Fruit fly (Drosophila melanogaster): ENCODE data around the gene CG14042.

The CG14042 gene

dm6 chr2L:5043043-5043442, 5.5 kb downstream of the CG14042 start, which contains the start of the genes CG33995, CG44000 and CG44001 (continued):
- TF ChIP-seq sim (GFP tag; IDR thresholded peaks at IDR 0.05), result no peak
- TF ChIP-seq CG9876 (GFP tag; optimal IDR thresholded peaks at IDR 0.05), result peak; percentile 60
- peak; percentile 88 for TF ChIP-seq CG1603 (tag; optimal IDR thresholded peaks at IDR 0.05)
- peak; percentile 16 for TF ChIP-seq Abd-B (GFP tag; optimal IDR thresholded peaks at IDR 0.05)
- TF ChIP-seq CG14860 (GFP tag; IDR thresholded peaks at IDR 0.05; ENCODE audit: partially characterized antibody), result 0 out of 3 replicates have a peak, but pooled peaks have one; percentile 20
- peak; percentile 11 for TF ChIP-seq Mes4 (GFP tag; optimal IDR thresholded peaks at IDR 0.05)
- no peak for TF ChIP-seq CG11695 (GFP tag; IDR thresholded peaks at IDR 0.05)
- TF ChIP-seq Hsf (GFP tag; optimal IDR thresholded peaks at IDR 0.05), result peak; percentile 61
- TF ChIP-seq D (optimal IDR thresholded peaks at IDR 0.05), result no peak
- no peak for TF ChIP-seq D (GFP tag; optimal IDR thresholded peaks at IDR 0.05)
- peak; percentile 23 for TF ChIP-seq dmrt11E (tag; optimal IDR thresholded peaks at IDR 0.05)
- TF ChIP-seq pfk (GFP tag; optimal IDR thresholded peaks at IDR 0.05), result no peak
- TF ChIP-seq dm (GFP tag; optimal IDR thresholded peaks at IDR 0.05), result peak; percentile 40
- peak; percentile 55 for TF ChIP-seq CG13287 (GFP tag; IDR thresholded peaks at IDR 0.05; ENCODE audit: partially characterized antibody)
- peak; percentile 22 for TF ChIP-seq twi (tag; optimal IDR thresholded peaks at IDR 0.05)
- TF ChIP-seq NC2β (GFP tag; optimal IDR thresholded peaks at IDR 0.05), result peak; percentile 76
- peak; percentile 97 for TF ChIP-seq pzg (GFP tag; optimal IDR thresholded peaks at IDR 0.05)
- no peak; the same call in 1 of the 2 replicates for TF ChIP-seq CG14014 (GFP tag; IDR thresholded peaks at IDR 0.05)
- no peak for TF ChIP-seq tio (GFP tag; optimal IDR thresholded peaks at IDR 0.05)
- no peak for TF ChIP-seq Oli (tag; optimal IDR thresholded peaks at IDR 0.05)
- TF ChIP-seq CG18476 (GFP tag; optimal IDR thresholded peaks at IDR 0.05), result no peak
- TF ChIP-seq kni (GFP tag; optimal IDR thresholded peaks at IDR 0.05), result no peak
- TF ChIP-seq CG30020 (tag; optimal IDR thresholded peaks at IDR 0.05), result peak; percentile 36
- TF ChIP-seq gsb (GFP tag; IDR thresholded peaks at IDR 0.05), result no peak
- TF ChIP-seq Pdp1 (GFP tag; optimal IDR thresholded peaks at IDR 0.05), result peak; percentile 23 to 76
- TF ChIP-seq CG3838 (GFP tag; optimal IDR thresholded peaks at IDR 0.05), result no peak
- peak; percentile 55 for TF ChIP-seq Dref (GFP tag; IDR thresholded peaks at IDR 0.05)
- no peak for TF ChIP-seq CG11723 (GFP tag; optimal IDR thresholded peaks at IDR 0.05)
- no peak for TF ChIP-seq hb (GFP tag; IDR thresholded peaks at IDR 0.05; ENCODE audit: partially characterized antibody)
- peak; percentile 33 for TF ChIP-seq tx (GFP tag; optimal IDR thresholded peaks at IDR 0.05)
- no peak for TF ChIP-seq bowl (GFP tag; IDR thresholded peaks at IDR 0.05)
- TF ChIP-seq CG6813 (GFP tag; optimal IDR thresholded peaks at IDR 0.05), result no peak
- peak; percentile 6 for TF ChIP-seq ftz-f1 (GFP tag; optimal IDR thresholded peaks at IDR 0.05)
- TF ChIP-seq E2f2 (GFP tag; IDR thresholded peaks at IDR 0.05), result peak; percentile 74
- no peak for TF ChIP-seq CG6765 (GFP tag; optimal IDR thresholded peaks at IDR 0.05)
- peak; percentile 97 for TF ChIP-seq CG10267 (tag; optimal IDR thresholded peaks at IDR 0.05)
- TF ChIP-seq Myb (GFP tag; optimal IDR thresholded peaks at IDR 0.05), result peak; percentile 78
- TF ChIP-seq CG10431 (GFP tag; optimal IDR thresholded peaks at IDR 0.05), result no peak
- TF ChIP-seq pb (GFP tag; optimal IDR thresholded peaks at IDR 0.05), result no peak
- no peak for TF ChIP-seq Ada2b (GFP tag; IDR thresholded peaks at IDR 0.05)
- TF ChIP-seq Sry-β (GFP tag; optimal IDR thresholded peaks at IDR 0.05), result no peak
- TF ChIP-seq gt (GFP tag; IDR thresholded peaks at IDR 0.05), result no peak
- no peak for TF ChIP-seq cg (GFP tag; optimal IDR thresholded peaks at IDR 0.05)
- no peak for TF ChIP-seq Ravus (GFP tag; IDR thresholded peaks at IDR 0.05)
- no peak for TF ChIP-seq ase (GFP tag; IDR thresholded peaks at IDR 0.05)
- peak; percentile 64 for TF ChIP-seq zfh2 (GFP tag; optimal IDR thresholded peaks at IDR 0.05)
- no peak for TF ChIP-seq vnd (GFP tag; IDR thresholded peaks at IDR 0.05; ENCODE audit: partially characterized antibody)
- TF ChIP-seq CG16813 (GFP tag; IDR thresholded peaks at IDR 0.05; ENCODE audit: partially characterized antibody), result no peak
- TF ChIP-seq croc (GFP tag; conservative IDR thresholded peaks at IDR 0.05), result no peak
- TF ChIP-seq CG12236 (GFP tag; optimal IDR thresholded peaks at IDR 0.05), result no peak
- peak; percentile 41; the same call in 1 of the 2 replicates for TF ChIP-seq Xrp1 (GFP tag; IDR thresholded peaks at IDR 0.05)
